Fruit fly (Drosophila melanogaster) whole organism, wandering third instar larva: Measurements from ENCODE around the gene CG11837.

Source experiments
- Abd-B ChIP-seq: fragments of >200 bp; optimal IDR thresholded peaks from 2 replicates; lab custom pipeline; 2017; ENCODE audit warnings: missing biosample characterization, missing genetic modification characterization
- CG32264 ChIP-seq: fragments of 200-800 bp; sonication (Bioruptor generic); optimal IDR thresholded peaks from 2 replicates; lab custom pipeline; 2016; ENCODE audit warnings: missing biosample characterization, missing genetic modification characterization
- Dif ChIP-seq: fragments of 200-275, 200-300 bp; sonication (Bioruptor generic); optimal IDR thresholded peaks from 2 replicates; lab custom pipeline; 2018; ENCODE audit warnings: missing biosample characterization, missing genetic modification characterization; ENCODE audit not compliant: partially characterized antibody
- Hr78 ChIP-seq: fragments of >200 bp; optimal IDR thresholded peaks from 2 replicates; lab custom pipeline; 2017; ENCODE audit warnings: missing biosample characterization, missing genetic modification characterization
- N ChIP-seq: fragments of >200 bp; optimal IDR thresholded peaks from 2 replicates; lab custom pipeline; 2018; ENCODE audit warnings: missing biosample characterization, missing external identifiers, missing genetic modification characterization
- Rel ChIP-seq, 2 experiments: fragments of 200-800 bp; sonication (Bioruptor generic) in 1 of 2; optimal IDR thresholded peaks; 2 replicates in 1 of 2; 3 replicates in 1 of 2; lab custom pipeline; 2016 to 2019; ENCODE audit warnings: mild to moderate bottlenecking in 2 of 2, missing biosample characterization in 2 of 2, missing genetic modification characterization in 2 of 2, moderate library complexity in 1 of 2
- br ChIP-seq: fragments of 200-800 bp; sonication (Bioruptor generic); optimal IDR thresholded peaks from 2 replicates; lab custom pipeline; 2016; ENCODE audit warnings: missing biosample characterization, missing genetic modification characterization
- foxo ChIP-seq, 2 experiments: fragments of 200-800 bp; sonication (Bioruptor generic); optimal IDR thresholded peaks; 2 replicates in 1 of 2; 3 replicates in 1 of 2; lab custom pipeline; 2016 to 2017; ENCODE audit warnings: missing biosample characterization in 2 of 2, missing genetic modification characterization in 2 of 2
- pan ChIP-seq: fragments of >200 bp; optimal IDR thresholded peaks from 2 replicates; lab custom pipeline; 2017
- psq ChIP-seq: fragments of 200-800 bp; sonication (Bioruptor generic); optimal IDR thresholded peaks from 3 replicates; lab custom pipeline; 2017; ENCODE audit warnings: missing biosample characterization, mild to moderate bottlenecking, missing genetic modification characterization, moderate library complexity
- usp ChIP-seq: fragments of >200 bp; optimal IDR thresholded peaks from 2 replicates; lab custom pipeline; 2017; ENCODE audit warnings: missing biosample characterization, missing genetic modification characterization
- woc ChIP-seq: sonication (Bioruptor generic); optimal IDR thresholded peaks from 2 replicates; lab custom pipeline; 2016; ENCODE audit warnings: missing biosample characterization, mild to moderate bottlenecking, missing genetic modification characterization

dm6 chr3R:29076609-29077008, 27.3 kb downstream of the CG11837 start:
- TF ChIP-seq psq, result no peak
- no peak for TF ChIP-seq Abd-B (GFP tag; lab: Kevin White, UChicago)
- TF ChIP-seq br, result no peak
- no peak for TF ChIP-seq usp (GFP tag; lab: Kevin White, UChicago)
- TF ChIP-seq foxo (GFP tag; optimal IDR thresholded peaks at IDR 0.05; lab: Kevin White, UChicago), result no peak
- TF ChIP-seq N (GFP tag; lab: Kevin White, UChicago), result no peak
- TF ChIP-seq Rel (GFP tag; optimal IDR thresholded peaks at IDR 0.05; lab: Kevin White, UChicago), result no peak
- TF ChIP-seq Rel (tag; optimal IDR thresholded peaks at IDR 0.05; lab: Kevin White, UChicago), result no peak
- TF ChIP-seq woc (GFP tag; lab: Kevin White, UChicago), result no peak
- TF ChIP-seq CG32264, result no peak
- TF ChIP-seq Dif (GFP tag; lab: Kevin White, UChicago), result no peak
- no peak for TF ChIP-seq pan (lab: Kevin White, UChicago)
- TF ChIP-seq Hr78 (GFP tag; lab: Kevin White, UChicago), result no peak
